Worm (Caenorhabditis elegans) whole organism, mixed stage, embryonic: Measurements from ENCODE around the gene srbc-54.

Source experiments
- ces-1 ChIP-seq: fragments of 150-350 bp; optimal IDR thresholded peaks from 2 replicates; lab custom pipeline; 2014; ENCODE audit warnings: missing biosample characterization, missing genetic modification reagents, missing genetic modification characterization
- elt-3 ChIP-seq: fragments of 150-350 bp; optimal IDR thresholded peaks from 2 replicates; lab custom pipeline; 2014; ENCODE audit warnings: missing biosample characterization, missing genetic modification characterization
- hlh-1 ChIP-seq: fragments of 150-350 bp; optimal IDR thresholded peaks from 2 replicates; lab custom pipeline; 2014; ENCODE audit warnings: missing biosample characterization, missing genetic modification reagents, missing genetic modification characterization
- mep-1 ChIP-seq: fragments of 150-350 bp; optimal IDR thresholded peaks from 2 replicates; lab custom pipeline; 2017; ENCODE audit warnings: missing biosample characterization, missing genetic modification reagents, missing genetic modification characterization, inconsistent platforms
- nhr-12 ChIP-seq: fragments of 150-350 bp; optimal IDR thresholded peaks from 2 replicates; lab custom pipeline; 2014; ENCODE audit warnings: missing biosample characterization, missing genetic modification characterization
- nhr-237 ChIP-seq: fragments of 150-350 bp; optimal IDR thresholded peaks from 2 replicates; lab custom pipeline; 2014; ENCODE audit warnings: missing biosample characterization, missing genetic modification characterization
- snpc-4 ChIP-seq: fragments of 150-350 bp; optimal IDR thresholded peaks from 2 replicates; lab custom pipeline; 2014; ENCODE audit warnings: missing biosample characterization, missing genetic modification characterization
- ztf-11 ChIP-seq: fragments of 150-350 bp; optimal IDR thresholded peaks from 2 replicates; lab custom pipeline; 2014; ENCODE audit warnings: missing biosample characterization, missing genetic modification characterization

ce11 chrV:15798108-15798507 lies 35.4 kb downstream of the srbc-54 start, which contains the start of gene T26E4.10:
- TF ChIP-seq ces-1 (GFP tag; lab: Kevin White, UChicago) = no peak
- TF ChIP-seq mep-1 (tag; lab: Kevin White, UChicago) = no peak
- no peak for TF ChIP-seq elt-3
- TF ChIP-seq hlh-1 (tag; lab: Kevin White, UChicago) = no peak
- no peak for TF ChIP-seq snpc-4 (tag; lab: Kevin White, UChicago)
- TF ChIP-seq nhr-237 = no peak
- TF ChIP-seq nhr-12 (tag; lab: Kevin White, UChicago) = no peak
- no peak for TF ChIP-seq ztf-11 (tag; lab: Kevin White, UChicago)
